Worm (Caenorhabditis elegans) whole organism, midembryonic: ENCODE results near the gene D2024.1.

ENCODE experiments used
- cog-1 ChIP-seq: sonication (generic microtip); optimal IDR thresholded peaks from 2 replicates; lab custom pipeline; 2016; ENCODE audit warnings: missing genetic modification characterization, missing compliant biosample characterization
- ref-1 ChIP-seq: fragments of 200-800 bp; sonication (Bioruptor generic); conservative IDR thresholded peaks from 2 replicates; pipeline ENCODE4 v1.3.6; 2022; ENCODE audit warnings: missing genetic modification reagents, missing genetic modification characterization, missing compliant biosample characterization
- tab-1 ChIP-seq: fragments of 200-800 bp; sonication (Bioruptor generic); IDR thresholded peaks from 2 replicates; pipeline ENCODE4 v1.3.6; 2022; ENCODE audit warnings: missing genetic modification characterization, missing compliant biosample characterization

DNA sequence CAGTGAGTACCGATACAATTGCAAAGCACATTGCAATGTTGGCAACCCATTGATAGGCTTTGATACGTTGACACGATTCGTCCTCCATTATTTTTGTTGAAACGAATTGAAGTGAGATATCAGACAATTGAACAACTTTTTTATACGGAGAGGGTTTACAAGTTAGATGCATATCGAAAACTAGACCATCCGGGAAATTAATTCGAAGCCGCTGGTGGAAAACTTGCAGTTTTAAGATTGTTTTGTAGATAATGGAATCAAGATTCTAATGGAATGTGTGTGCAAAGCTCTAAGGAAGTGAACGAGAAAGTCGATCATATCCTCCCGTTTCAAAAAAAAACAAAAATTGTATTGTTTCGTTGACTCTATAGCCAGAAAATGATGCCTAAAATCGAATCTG lies 790 bp upstream of the D2024.1 start, which contains the start of gene col-114:
- TF ChIP-seq tab-1 (GFP tag; lab: Robert Waterston, UW) (no peak), ref-1 (GFP tag; lab: Robert Waterston, UW) (no peak), cog-1 (no peak)
